Worm (Caenorhabditis elegans): ENCODE data around the gene D2023.1.

- TF ChIP-seq cog-1 (tag; optimal IDR thresholded peaks at IDR 0.05) (no peak), med-1 (GFP tag; optimal IDR thresholded peaks at IDR 0.05; ENCODE audit: insufficient read depth) (no peak), ref-1 (GFP tag; conservative IDR thresholded peaks at IDR 0.05) (no peak), flt-1 (GFP tag; IDR thresholded peaks at IDR 0.05) (no peak), ztf-23 (GFP tag; IDR thresholded peaks at IDR 0.05) (no peak), ztf-29 (GFP tag; IDR thresholded peaks at IDR 0.05) (no peak), T22C8.4 (GFP tag; IDR thresholded peaks at IDR 0.05) (no peak)
Observed at ce11 chrV:11767028-11767427, 22.3 kb upstream of the D2023.1 start, which contains the start of gene sel-11.

Measured in whole organism, midembryonic.